Worm (Caenorhabditis elegans) whole organism, young adult: ENCODE measurements around the gene gst-10.

Experiments
- aptf-3 ChIP-seq: fragments of 200-800 bp; sonication (Bioruptor generic); IDR thresholded peaks from 2 replicates; pipeline ENCODE4 v1.3.6; 2022; ENCODE audit warnings: missing genetic modification characterization, missing compliant biosample characterization
- cebp-1 ChIP-seq, 2 experiments: fragments of 200-800 bp in 1 of 2; sonication (Bioruptor generic) in 1 of 2; sonication (generic microtip) in 1 of 2; IDR thresholded peaks in 1 of 2; optimal IDR thresholded peaks in 1 of 2; 2 replicates each; pipeline versions ENCODE4 v1.3.6 to Lab custom; 2017 to 2022; ENCODE audit warnings: missing compliant biosample characterization in 2 of 2, missing genetic modification characterization in 2 of 2, mild to moderate bottlenecking in 1 of 2, missing genetic modification reagents in 1 of 2, moderate library complexity in 1 of 2
- egl-18 ChIP-seq: fragments of 200-800 bp; sonication (Bioruptor generic); IDR thresholded peaks from 2 replicates; pipeline ENCODE4 v1.3.6; 2022; ENCODE audit warnings: missing genetic modification reagents, missing genetic modification characterization, missing compliant biosample characterization
- lin-26 ChIP-seq: fragments of 200-800 bp; sonication (Bioruptor generic); IDR thresholded peaks from 2 replicates; pipeline ENCODE4 v1.3.6; 2022; ENCODE audit warnings: missing genetic modification reagents, missing genetic modification characterization, missing compliant biosample characterization
- madf-6 ChIP-seq: fragments of 200-800 bp; sonication (Bioruptor generic); IDR thresholded peaks from 2 replicates; pipeline ENCODE4 v1.3.6; 2022; ENCODE audit warnings: missing genetic modification reagents, missing genetic modification characterization, missing compliant biosample characterization
- nfya-1 ChIP-seq: sonication (generic microtip); optimal IDR thresholded peaks from 2 replicates; lab custom pipeline; 2017; ENCODE audit warnings: antibody characterized with exemption, missing compliant biosample characterization, missing genetic modification characterization, borderline replicate concordance; ENCODE audit not compliant: insufficient read depth
- pha-4 ChIP-seq: fragments of 150-350 bp; sonication (generic microtip); optimal IDR thresholded peaks from 2 replicates; lab custom pipeline; 2014; ENCODE audit warnings: missing biosample characterization, missing genetic modification reagents, missing genetic modification characterization
- snpc-4 ChIP-seq, 5 experiments: fragments of 150-350 bp in 1 of 5; sonication (generic microtip) in 4 of 5; optimal IDR thresholded peaks; 2 replicates each; lab custom pipeline; 2014 to 2018; ENCODE audit warnings: missing genetic modification characterization in 5 of 5, missing biosample characterization in 3 of 5, antibody characterized with exemption in 2 of 5, mild to moderate bottlenecking in 2 of 5, missing compliant biosample characterization in 2 of 5, missing genotype in 2 of 5, moderate library complexity in 2 of 5, missing genetic modification reagents in 1 of 5

DNA sequence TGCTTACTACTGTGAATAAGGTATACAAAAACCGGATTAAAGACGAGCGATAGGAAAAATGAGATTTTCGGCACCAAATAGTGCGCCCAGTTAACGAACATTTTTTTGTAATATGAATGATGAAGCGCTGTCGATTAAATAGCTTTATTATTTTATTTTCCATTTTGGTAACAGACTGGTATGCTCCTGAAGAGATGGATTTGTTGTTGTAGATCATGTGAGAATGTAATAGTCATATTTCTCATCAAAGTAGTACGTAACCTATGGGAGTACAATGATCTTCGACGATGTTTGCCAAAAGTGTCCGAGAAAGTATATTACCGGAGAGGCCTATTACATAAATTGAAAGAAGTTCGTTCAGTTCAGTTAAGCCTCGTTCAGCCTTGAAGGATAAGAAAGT is 9.2 kb downstream of the gst-10 start, which contains the start of gene srj-19:
- no peak for TF ChIP-seq snpc-4 (GFP tag; optimal IDR thresholded peaks at IDR 0.05; lab: Kevin White, UChicago)
- no peak for TF ChIP-seq snpc-4 (tag; optimal IDR thresholded peaks at IDR 0.05; lab: Kevin White, UChicago)
- TF ChIP-seq lin-26 (GFP tag; lab: Robert Waterston, UW), result no peak
- no peak for TF ChIP-seq nfya-1 (tag; lab: Kevin White, UChicago)
- TF ChIP-seq cebp-1 (GFP tag; IDR thresholded peaks at IDR 0.05; lab: Robert Waterston, UW), result no peak
- no peak for TF ChIP-seq cebp-1 (tag; optimal IDR thresholded peaks at IDR 0.05; lab: Kevin White, UChicago)
- TF ChIP-seq pha-4, result no peak
- TF ChIP-seq egl-18, result no peak
- TF ChIP-seq aptf-3 (GFP tag; lab: Robert Waterston, UW), result no peak
- TF ChIP-seq madf-6, result no peak
